Worm (Caenorhabditis elegans) whole organism, early embryonic: ENCODE data around the gene CD4.11.

ENCODE experiments used
- ama-1 ChIP-seq: fragments of 150-350 bp; optimal IDR thresholded peaks from 2 replicates; lab custom pipeline; 2014
- sea-1 ChIP-seq: fragments of 200-800 bp; sonication (Bioruptor generic); conservative IDR thresholded peaks from 2 replicates; pipeline ENCODE4 v1.3.6; 2022; ENCODE audit warnings: missing genetic modification characterization, missing compliant biosample characterization
- tbx-11 ChIP-seq: fragments of 200-800 bp; sonication (Bioruptor generic); IDR thresholded peaks from 2 replicates; pipeline ENCODE4 v1.3.6; 2022; ENCODE audit warnings: missing genetic modification characterization, missing compliant biosample characterization

DNA sequence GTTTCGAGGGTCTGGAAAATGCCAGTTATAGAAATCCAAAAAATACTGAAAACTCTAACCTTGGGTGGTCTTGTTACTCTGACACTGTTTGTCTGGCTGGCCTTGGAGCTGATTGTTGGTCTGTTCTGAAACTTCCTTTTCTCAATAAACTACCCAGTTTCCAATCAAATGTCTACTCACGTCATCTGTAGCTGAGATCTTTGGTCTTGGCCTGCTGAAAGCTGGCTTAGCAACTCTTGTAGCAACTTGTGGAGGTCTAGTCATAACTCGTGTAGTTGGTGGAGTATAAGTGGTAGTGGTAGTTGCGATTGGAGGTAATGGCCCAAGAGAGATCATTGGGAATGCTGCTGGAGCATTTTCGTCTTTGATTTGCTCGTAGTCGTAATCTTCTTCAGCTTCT lies 25.3 kb downstream of the CD4.11 start:
- no peak for TF ChIP-seq sea-1 (GFP tag; lab: Robert Waterston, UW)
- no peak for TF ChIP-seq ama-1 (lab: Kevin White, UChicago)
- no peak for TF ChIP-seq tbx-11 (GFP tag; lab: Robert Waterston, UW)
